Fruit fly (Drosophila melanogaster) whole organism, pupa: ENCODE measurements around the gene RpS15Aa.
A peak's percentile ranks its signal among the peaks of the same experiment; 100 is the strongest.

ENCODE experiments used
- CG10348 ChIP-seq: fragments of 200-800 bp; sonication (Bioruptor generic); IDR thresholded peaks from 2 replicates; pipeline ENCODE4 v1.3.6; 2022; ENCODE audit warnings: missing biosample characterization, missing genetic modification characterization
- CG13204 ChIP-seq: fragments of 200-800 bp; sonication (Bioruptor generic); optimal IDR thresholded peaks from 2 replicates; lab custom pipeline; 2018; ENCODE audit warnings: missing biosample characterization, mild to moderate bottlenecking, missing genetic modification characterization, moderate library complexity
- CG14655 ChIP-seq: fragments of 200-800 bp; sonication (Bioruptor generic); optimal IDR thresholded peaks from 3 replicates; lab custom pipeline; 2017; ENCODE audit warnings: mild to moderate bottlenecking, missing biosample characterization, missing genetic modification reagents, missing genetic modification characterization
- CG15710 ChIP-seq: fragments of 200-800 bp; sonication (Bioruptor generic); optimal IDR thresholded peaks from 2 replicates; lab custom pipeline; 2018; ENCODE audit warnings: missing biosample characterization, mild to moderate bottlenecking, missing genetic modification characterization, moderate library complexity
- CG17806 ChIP-seq: fragments of 200-800 bp; sonication (Bioruptor generic); optimal IDR thresholded peaks from 2 replicates; lab custom pipeline; 2018; ENCODE audit warnings: missing biosample characterization, mild to moderate bottlenecking, missing genetic modification characterization, moderate library complexity
- CG32121 ChIP-seq: fragments of 200-800 bp; sonication (Bioruptor generic); IDR thresholded peaks from 2 replicates; pipeline ENCODE4 v1.3.6; 2022; ENCODE audit warnings: missing biosample characterization, missing genetic modification characterization
- CG34367 ChIP-seq: fragments of 200-800 bp; sonication (Bioruptor generic); optimal IDR thresholded peaks from 2 replicates; lab custom pipeline; 2018; ENCODE audit warnings: missing biosample characterization, mild to moderate bottlenecking, missing genetic modification characterization
- CG8301 ChIP-seq: fragments of 200-800 bp; sonication (Bioruptor generic); optimal IDR thresholded peaks from 2 replicates; lab custom pipeline; 2018; ENCODE audit warnings: missing biosample characterization, mild to moderate bottlenecking, missing genetic modification characterization
- CG9948 ChIP-seq: fragments of 200-800 bp; sonication (Bioruptor generic); optimal IDR thresholded peaks from 2 replicates; lab custom pipeline; 2018; ENCODE audit warnings: missing biosample characterization, mild to moderate bottlenecking, missing genetic modification characterization, moderate library complexity
- Ets98B ChIP-seq: fragments of 200-800 bp; sonication (Bioruptor generic); IDR thresholded peaks from 2 replicates; pipeline ENCODE4 v1.3.6; 2022; ENCODE audit warnings: missing biosample characterization, missing genetic modification characterization
- Pif1A ChIP-seq: fragments of 200-800 bp; sonication (Bioruptor generic); optimal IDR thresholded peaks from 3 replicates; lab custom pipeline; 2016; ENCODE audit warnings: missing biosample characterization, missing genetic modification characterization
- Pif1B ChIP-seq: fragments of 200-800 bp; sonication (Bioruptor generic); optimal IDR thresholded peaks from 3 replicates; lab custom pipeline; 2016; ENCODE audit warnings: missing biosample characterization, missing genetic modification characterization
- rn ChIP-seq: fragments of 200-800 bp; sonication (Bioruptor generic); IDR thresholded peaks from 2 replicates; pipeline ENCODE4 v1.3.6; 2022; ENCODE audit warnings: missing biosample characterization, missing genetic modification characterization

dm6 chrX:13296405-13297183 lies 40.9 kb downstream of the RpS15Aa start, which contains the start of gene CG1622:
- no peak for TF ChIP-seq CG34367 (tag; lab: Kevin White, UChicago)
- no peak for TF ChIP-seq CG32121
- TF ChIP-seq CG13204, result no peak
- no peak for TF ChIP-seq CG14655
- no peak for TF ChIP-seq Pif1B (GFP tag; lab: Kevin White, UChicago)
- TF ChIP-seq CG17806 (tag; lab: Kevin White, UChicago), result no peak
- no peak for TF ChIP-seq CG10348 (GFP tag; lab: Robert Waterston, UW)
- no peak for TF ChIP-seq Ets98B (GFP tag; lab: Robert Waterston, UW)
- no peak for TF ChIP-seq CG8301 (tag; lab: Kevin White, UChicago)
- no peak for TF ChIP-seq rn (GFP tag; lab: Robert Waterston, UW)
- TF ChIP-seq CG15710, result peak; percentile 5
- TF ChIP-seq CG9948 (tag; lab: Kevin White, UChicago), result no peak
- no peak for TF ChIP-seq Pif1A (GFP tag; lab: Kevin White, UChicago)
